Worm (Caenorhabditis elegans): ENCODE measurements around the gene M01H9.4.
A peak's percentile ranks its signal among the peaks of the same experiment; 100 is the strongest.

The M01H9.4 gene

DNA sequence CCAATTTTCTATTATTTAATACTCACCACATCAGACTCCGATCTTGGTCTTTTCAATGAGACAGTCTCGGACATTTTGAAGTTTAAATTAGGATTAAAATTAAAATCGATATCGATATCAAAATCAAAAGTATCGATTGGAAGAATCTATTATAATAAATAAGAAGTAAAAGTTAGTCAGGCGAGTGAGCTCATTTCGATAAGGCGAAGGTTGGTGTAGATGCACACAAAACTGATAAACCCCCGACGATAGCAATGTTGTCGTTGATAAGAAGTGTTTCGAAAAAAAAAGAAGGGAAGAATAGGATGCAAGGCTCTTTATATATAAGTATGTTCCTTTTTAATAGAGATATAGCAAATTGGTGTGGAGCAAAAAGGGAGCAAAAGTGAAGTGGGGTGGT lies at the start of gene M01H9.4:
TSS of gene M01H9.4 (minus strand) at position 379 of the 400 bp plus-strand sequence.
- TF ChIP-seq nhr-77 (tag; optimal IDR thresholded peaks at IDR 0.05) (peak; percentile 50), duxl-1 (tag; optimal IDR thresholded peaks at IDR 0.05; ENCODE audit: poor library complexity) (no peak), hlh-30 (tag; optimal IDR thresholded peaks at IDR 0.05; ENCODE audit: insufficient read depth) (peak; percentile 26), F37D6.2 (tag; optimal IDR thresholded peaks at IDR 0.05) (no peak), mxl-3 (GFP tag; optimal IDR thresholded peaks at IDR 0.05) (peak; percentile 4), daf-16 (GFP tag; optimal IDR thresholded peaks at IDR 0.05) (no peak), daf-16 (tag; optimal IDR thresholded peaks at IDR 0.05) (peak; percentile 94), pqm-1 (tag; optimal IDR thresholded peaks at IDR 0.05) (peak; percentile 99), hlh-11 (tag; optimal IDR thresholded peaks at IDR 0.05) (peak; percentile 67), rbr-2 (tag; optimal IDR thresholded peaks at IDR 0.05) (no peak), dve-1 (tag; optimal IDR thresholded peaks at IDR 0.05; ENCODE audit: insufficient read depth) (peak; percentile 89), dmd-6 (GFP tag; IDR thresholded peaks at IDR 0.05) (peak; percentile 76), lsy-2 (tag; optimal IDR thresholded peaks at IDR 0.05) (peak in 1 of 2 experiments; percentile 28), lir-3 (tag; optimal IDR thresholded peaks at IDR 0.05) (no peak), nhr-28 (tag; optimal IDR thresholded peaks at IDR 0.05) (peak; percentile 93)

DNA sequence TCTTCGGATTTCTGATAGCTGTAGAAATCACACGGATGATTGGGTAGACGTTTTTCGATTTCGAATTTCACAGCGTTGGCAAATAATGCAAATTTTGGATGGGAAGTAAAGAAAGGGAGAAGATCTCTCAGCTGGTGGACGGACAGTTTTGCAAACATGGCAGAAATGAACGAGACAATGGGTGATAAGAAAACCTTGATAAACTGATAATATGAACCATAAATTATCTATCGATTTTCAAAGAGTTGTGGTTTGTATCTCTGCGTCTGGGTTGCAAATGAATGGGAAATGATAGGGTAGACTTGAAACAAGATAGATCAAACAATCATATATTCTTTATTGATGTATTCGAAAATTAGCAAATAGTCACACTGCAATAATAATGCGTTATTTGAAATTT lies 47.5 kb upstream of the M01H9.4 start, which contains the start of gene ZK185.3:
TSS of gene ZK185.3 (minus strand) at position 263 of the 400 bp plus-strand sequence.
- peak; percentile 52 for TF ChIP-seq hlh-11 (tag; optimal IDR thresholded peaks at IDR 0.05)
- no peak for TF ChIP-seq ces-1 (GFP tag; optimal IDR thresholded peaks at IDR 0.05)
- peak; percentile 94 for TF ChIP-seq pqm-1 (tag; optimal IDR thresholded peaks at IDR 0.05)
- TF ChIP-seq unc-62 (GFP tag; optimal IDR thresholded peaks at IDR 0.05 in 1 of 2): peak in 1 of 2 experiments; percentile 84
- no peak for TF ChIP-seq unc-62 (tag; optimal IDR thresholded peaks at IDR 0.05)
- 0 out of 2 replicates have a peak, but pooled peaks have one; percentile 38 for TF ChIP-seq php-3 (GFP tag; IDR thresholded peaks at IDR 0.05)
- TF ChIP-seq nhr-28 (tag; optimal IDR thresholded peaks at IDR 0.05): peak; percentile 82
- no peak for TF ChIP-seq nhr-41 (GFP tag; IDR thresholded peaks at IDR 0.05)
- peak; percentile 78 for TF ChIP-seq dmd-6 (GFP tag; IDR thresholded peaks at IDR 0.05)

DNA sequence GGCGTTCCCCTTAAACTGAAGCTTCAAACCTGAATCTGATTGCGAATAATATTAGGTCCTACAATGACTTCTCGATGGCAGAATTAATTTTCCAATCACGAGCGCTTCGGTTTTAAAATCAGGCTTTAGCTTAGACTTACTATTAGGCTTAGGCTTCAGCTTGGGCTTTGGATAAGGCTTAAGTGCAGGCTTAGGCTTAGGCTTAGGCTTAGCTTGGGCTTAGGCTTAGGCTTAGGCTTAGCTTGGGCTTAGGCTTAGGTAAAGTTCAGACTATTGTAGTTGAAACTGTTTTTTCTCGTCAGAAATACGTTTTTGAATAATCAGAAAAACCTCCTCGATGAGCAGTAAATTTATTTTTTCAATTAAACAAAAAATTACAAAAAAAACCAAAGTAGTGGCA lies 44.0 kb upstream of the M01H9.4 start:
- TF ChIP-seq ceh-28 (tag; optimal IDR thresholded peaks at IDR 0.05) (no peak), unc-62 (GFP tag; optimal IDR thresholded peaks at IDR 0.05 in 1 of 2) (peak in 1 of 2 experiments; percentile 29), unc-62 (tag; optimal IDR thresholded peaks at IDR 0.05) (no peak)

DNA sequence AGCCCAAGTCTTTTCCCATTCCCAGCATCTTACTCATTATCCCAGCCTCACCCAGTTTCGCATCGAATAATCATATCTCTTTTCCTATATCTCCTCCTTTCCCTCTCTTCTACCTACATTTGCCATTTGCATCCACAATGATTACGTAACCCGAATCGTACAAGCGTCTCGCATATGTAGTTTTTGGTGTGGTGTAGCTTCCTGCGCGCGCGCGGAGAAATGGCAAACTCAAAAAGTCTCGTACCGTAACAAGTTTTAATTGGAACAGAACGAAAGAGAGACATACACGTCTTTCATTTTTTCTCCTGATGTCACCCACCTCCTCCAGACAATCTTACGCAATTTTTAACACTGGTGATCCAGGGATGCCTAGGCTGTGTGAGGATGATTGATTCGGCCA lies 43.3 kb upstream of the M01H9.4 start:
- TF ChIP-seq mxl-3 (GFP tag; optimal IDR thresholded peaks at IDR 0.05) (peak; percentile 36), hlh-11 (tag; optimal IDR thresholded peaks at IDR 0.05) (peak; percentile 31), ceh-32 (tag; optimal IDR thresholded peaks at IDR 0.05; ENCODE audit: poor library complexity) (no peak), nhr-28 (tag; optimal IDR thresholded peaks at IDR 0.05) (peak; percentile 31), nhr-25 (tag; optimal IDR thresholded peaks at IDR 0.05; ENCODE audit: borderline replicate concordance, insufficient read depth) (no peak)

DNA sequence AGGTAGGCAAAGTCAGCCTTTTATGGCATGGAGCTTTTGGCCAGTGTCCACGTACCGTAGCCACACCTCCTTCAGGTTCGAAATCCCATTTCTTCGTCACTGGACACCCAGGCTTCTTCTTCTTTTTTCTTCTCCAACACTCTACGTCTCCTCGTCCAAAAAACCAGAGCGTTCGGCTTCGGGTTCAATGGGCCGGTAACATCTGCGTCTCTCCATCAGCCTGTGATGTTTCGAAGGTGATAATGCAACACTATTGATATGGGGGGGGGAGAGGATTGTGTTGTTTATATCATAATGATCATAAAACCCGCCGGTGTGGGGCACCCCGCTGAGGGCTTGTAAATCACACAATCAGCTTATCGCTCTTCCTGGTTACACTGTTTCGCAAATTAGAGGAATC lies 42.2 kb upstream of the M01H9.4 start, which contains the start of gene ZK180.6:
TSS of gene ZK180.6 (minus strand) at position 101 of the 400 bp plus-strand sequence.
- TF ChIP-seq F37D6.2 (tag; optimal IDR thresholded peaks at IDR 0.05) (no peak), ceh-20 (GFP tag; IDR thresholded peaks at IDR 0.05) (no peak), set-16 (GFP tag; IDR thresholded peaks at IDR 0.05) (peak; percentile 13; the same call in 1 of the 2 replicates), hmg-1.1 (GFP tag; IDR thresholded peaks at IDR 0.05) (0 out of 2 replicates have a peak, but pooled peaks have one; percentile 24), lim-7 (GFP tag; IDR thresholded peaks at IDR 0.05) (no peak), mes-2 (tag; optimal IDR thresholded peaks at IDR 0.05; ENCODE audit: poor library complexity, severe bottlenecking) (no peak), jun-1 (tag; optimal IDR thresholded peaks at IDR 0.05) (no peak), duxl-1 (tag; optimal IDR thresholded peaks at IDR 0.05; ENCODE audit: poor library complexity) (no peak), ztf-11 (tag; optimal IDR thresholded peaks at IDR 0.05) (no peak), mxl-3 (GFP tag; optimal IDR thresholded peaks at IDR 0.05) (peak; percentile 20), dpl-1 (GFP tag; optimal IDR thresholded peaks at IDR 0.05) (no peak), zfp-2 (tag; optimal IDR thresholded peaks at IDR 0.05) (no peak), zip-11 (GFP tag; IDR thresholded peaks at IDR 0.05) (no peak), dve-1 (tag; optimal IDR thresholded peaks at IDR 0.05; ENCODE audit: insufficient read depth) (no peak), nhr-11 (tag; optimal IDR thresholded peaks at IDR 0.05) (no peak), mdt-29 (GFP tag; IDR thresholded peaks at IDR 0.05) (no peak), nhr-77 (tag; optimal IDR thresholded peaks at IDR 0.05) (no peak), hlh-11 (tag; optimal IDR thresholded peaks at IDR 0.05) (peak; percentile 29), T20F7.1 (GFP tag; optimal IDR thresholded peaks at IDR 0.05) (no peak)
